Worm (Caenorhabditis elegans): ENCODE data around the gene C25D7.16.

Gene C25D7.16

ce11 chrV:15105893-15106598 lies 50.1 kb downstream of the C25D7.16 start, which contains the start of gene C01G10.14:
Gene C01G10.14 (minus strand): TSS chrV:15105943.
- TF ChIP-seq lin-26 (GFP tag; IDR thresholded peaks at IDR 0.05) = peak; percentile 55; the same call in 1 of the 2 replicates
- peak; percentile 73; the same call in 1 of the 2 replicates for TF ChIP-seq hmg-1.2 (GFP tag; IDR thresholded peaks at IDR 0.05)
- TF ChIP-seq ztf-25 (GFP tag; IDR thresholded peaks at IDR 0.05) = peak; percentile 50; the same call in 1 of the 2 replicates
- TF ChIP-seq nfyb-1 (GFP tag; IDR thresholded peaks at IDR 0.05) = peak; percentile 36; the same call in 1 of the 2 replicates
- TF ChIP-seq B0261.1 (tag; optimal IDR thresholded peaks at IDR 0.05) = peak; percentile 58
- peak; percentile 82 for TF ChIP-seq tbp1 (GFP tag; optimal IDR thresholded peaks at IDR 0.05)

All from whole organism, young adult.